Worm (Caenorhabditis elegans) whole organism, L4/young adult: ENCODE measurements around the gene F41F3.9.

Experiments
- W03F9.2 ChIP-seq: fragments of 150-350 bp; optimal IDR thresholded peaks from 2 replicates; lab custom pipeline; 2014; ENCODE audit warnings: missing biosample characterization, missing genetic modification characterization
- dao-5 ChIP-seq: sonication (generic microtip); optimal IDR thresholded peaks from 2 replicates; lab custom pipeline; 2016; ENCODE audit warnings: missing genotype, missing genetic modification characterization, moderate library complexity, missing compliant biosample characterization
- him-1 ChIP-seq: sonication (generic microtip); optimal IDR thresholded peaks from 2 replicates; lab custom pipeline; 2016; ENCODE audit warnings: missing genotype, missing genetic modification reagents, missing genetic modification characterization, missing compliant biosample characterization

F41F3.9 gene

DNA sequence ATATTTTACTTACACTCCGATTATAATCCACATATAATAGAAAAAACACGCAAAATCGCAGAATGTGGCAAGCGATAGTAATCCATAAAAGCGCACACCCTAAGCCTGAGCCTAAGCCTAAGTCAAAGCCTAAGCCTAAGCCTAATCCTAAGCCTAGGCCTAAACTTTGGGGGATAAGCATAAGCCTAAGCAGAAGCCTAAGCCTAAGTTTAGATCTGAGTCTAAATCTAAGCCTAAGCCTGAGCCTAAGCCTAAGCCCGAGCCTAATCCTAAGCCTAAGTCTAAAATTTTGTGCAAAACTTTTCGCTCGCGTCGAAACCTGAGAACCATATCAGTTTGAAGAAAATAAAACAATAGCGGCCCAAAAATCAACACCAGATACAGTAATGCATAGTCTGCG lies 28.9 kb downstream of the F41F3.9 start:
- TF ChIP-seq him-1: no peak
- no peak for TF ChIP-seq dao-5 (tag; lab: Kevin White, UChicago)
- TF ChIP-seq W03F9.2 (tag; lab: Kevin White, UChicago): no peak

- TF ChIP-seq him-1: no peak
- peak; percentile 54 for TF ChIP-seq W03F9.2 (tag; lab: Kevin White, UChicago)
Measured at ce11 chrV:4686680-4687470, 31.6 kb downstream of the F41F3.9 start, which contains the start of gene taf-10. taf-10 (plus strand) TSS chrV:4687103.

DNA sequence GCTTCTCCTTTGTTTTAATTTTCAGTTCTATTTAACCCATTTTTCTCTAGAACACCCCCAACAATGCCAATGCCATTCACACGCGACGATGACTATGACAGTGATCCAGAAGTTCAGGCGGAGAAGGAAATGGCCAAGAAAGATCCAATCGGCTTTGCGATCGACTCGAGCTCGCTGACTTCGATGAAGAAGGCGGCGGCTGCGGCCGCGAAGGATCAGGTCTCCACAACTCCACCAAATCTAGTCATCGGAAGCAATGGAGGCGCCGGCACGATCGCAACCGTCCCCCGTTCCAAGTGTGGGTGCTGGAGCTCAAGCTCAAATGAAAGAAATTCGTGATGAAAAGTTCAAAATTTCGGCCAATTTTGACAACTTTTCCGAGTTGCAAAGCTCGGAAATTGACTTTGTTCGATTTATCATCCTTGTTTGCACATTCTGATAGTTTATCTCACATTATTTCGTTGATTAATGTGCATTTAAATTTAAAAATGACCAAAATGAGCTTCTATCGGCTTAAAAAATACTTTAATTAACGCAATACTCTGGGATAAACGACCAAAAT lies 32.8 kb downstream of the F41F3.9 start, which contains the start of gene K03B4.2:
TSS of gene K03B4.2 (plus strand) at position 51 of the 562 bp plus-strand sequence.
- TF ChIP-seq W03F9.2 (tag; lab: Kevin White, UChicago): no peak

DNA sequence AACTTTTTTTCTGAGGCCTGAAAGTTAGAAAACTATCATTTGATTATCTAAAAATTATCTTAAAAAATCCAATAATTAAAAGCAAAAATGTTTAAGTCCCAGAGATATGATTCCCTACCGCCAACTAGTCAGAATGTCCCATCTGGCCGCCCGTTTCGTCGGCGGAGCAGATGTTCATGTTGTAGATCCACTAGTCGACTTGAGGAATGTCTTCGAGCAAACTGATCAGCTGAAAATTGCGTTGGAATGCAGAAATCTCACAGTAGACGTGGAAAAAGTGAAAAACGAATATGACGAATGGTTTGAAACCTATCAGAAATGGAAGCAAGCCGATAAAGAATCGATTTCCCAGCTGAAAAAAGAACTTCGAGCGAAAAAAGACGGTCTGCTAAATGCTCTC lies 34.0 kb downstream of the F41F3.9 start, which contains the start of gene K03B4.1:
TSS of gene K03B4.1 (plus strand) at position 97 of the 400 bp plus-strand sequence.
- no peak for TF ChIP-seq dao-5 (tag; lab: Kevin White, UChicago)
- TF ChIP-seq him-1: no peak
- no peak for TF ChIP-seq W03F9.2 (tag; lab: Kevin White, UChicago)

DNA sequence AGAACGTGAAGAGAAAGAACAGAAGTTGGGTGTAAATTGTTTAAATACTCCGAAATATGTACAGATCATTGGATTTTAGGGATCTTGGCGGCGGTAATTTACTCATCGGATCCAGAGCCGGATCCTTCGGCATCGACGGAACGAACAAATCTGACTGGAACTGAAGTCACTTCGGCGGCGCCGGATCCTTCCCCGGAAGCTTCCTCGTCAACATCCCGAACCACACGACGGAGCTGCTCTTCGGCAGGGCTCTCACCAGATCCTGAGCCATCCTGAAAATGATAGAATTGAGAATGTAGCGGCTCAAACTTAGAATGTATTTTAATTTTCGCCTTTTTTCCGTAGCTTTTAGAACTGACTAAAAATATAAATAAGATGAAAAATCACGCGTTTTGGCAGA lies 36.4 kb downstream of the F41F3.9 start:
- TF ChIP-seq him-1 (no peak), dao-5 (tag; lab: Kevin White, UChicago) (no peak), W03F9.2 (tag; lab: Kevin White, UChicago) (no peak)

DNA sequence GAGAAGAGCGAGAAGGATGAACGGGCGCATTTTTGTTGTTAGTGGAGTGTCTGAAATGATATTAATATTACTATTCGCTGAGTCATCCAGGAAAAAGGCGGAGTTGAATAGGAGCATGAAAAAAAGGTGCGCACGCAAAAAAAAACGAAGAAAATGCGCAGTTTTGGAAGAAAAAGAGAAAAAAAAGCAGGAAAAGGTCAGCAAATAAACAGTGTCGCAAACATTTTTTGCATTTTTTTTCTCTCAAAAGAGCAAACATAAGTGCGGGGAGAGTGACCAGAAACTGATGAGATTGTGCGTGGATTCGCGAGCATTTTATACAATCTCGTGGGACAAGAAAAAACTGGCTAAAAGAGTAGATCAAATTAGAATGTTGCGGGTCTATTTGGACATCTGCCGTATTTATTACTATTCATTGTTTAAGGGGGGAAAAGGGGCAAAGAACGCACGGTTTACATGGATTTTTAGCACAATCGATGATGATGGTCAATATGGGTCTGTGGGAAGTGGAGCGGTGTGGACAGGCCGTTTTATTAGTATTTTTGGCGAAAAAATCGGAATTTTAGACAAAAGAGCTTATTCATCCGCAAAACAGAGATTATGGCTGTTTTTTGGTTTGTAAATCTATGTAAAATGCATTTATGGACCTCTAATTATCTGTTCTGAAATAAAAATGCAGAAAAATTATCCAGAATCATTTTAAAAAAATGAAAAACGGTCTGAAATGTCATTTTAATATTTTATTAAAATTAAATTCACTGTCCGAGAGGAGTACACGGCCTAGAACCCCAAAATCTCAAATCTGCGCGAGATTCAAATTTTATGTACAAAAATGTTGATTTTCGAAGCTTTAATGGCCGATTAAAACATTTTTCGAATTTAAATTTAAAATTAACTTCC lies 37.4 kb downstream of the F41F3.9 start, which contains the start of gene cpg-8:
TSS of gene cpg-8 (minus strand) at position 51 of the 900 bp plus-strand sequence.
- no peak for TF ChIP-seq W03F9.2 (tag; lab: Kevin White, UChicago)
- no peak for TF ChIP-seq dao-5 (tag; lab: Kevin White, UChicago)
- TF ChIP-seq him-1: no peak

DNA sequence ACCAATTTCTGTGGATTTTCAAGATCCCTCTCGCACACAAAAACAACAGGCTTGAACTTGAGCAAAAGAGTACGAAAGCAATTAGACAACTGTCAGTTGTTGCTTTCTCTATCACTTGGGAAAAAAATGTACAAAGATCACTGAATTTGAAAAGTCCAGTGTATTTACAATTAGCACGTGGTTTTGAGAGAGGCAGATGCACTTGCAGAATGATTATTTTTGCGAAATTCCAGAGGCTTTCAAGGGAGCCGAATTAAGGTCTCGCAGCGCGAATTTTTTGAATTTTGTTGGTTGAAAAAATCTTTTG lies 38.0 kb downstream of the F41F3.9 start:
- TF ChIP-seq him-1: no peak
- no peak for TF ChIP-seq dao-5 (tag; lab: Kevin White, UChicago)
- no peak for TF ChIP-seq W03F9.2 (tag; lab: Kevin White, UChicago)

DNA sequence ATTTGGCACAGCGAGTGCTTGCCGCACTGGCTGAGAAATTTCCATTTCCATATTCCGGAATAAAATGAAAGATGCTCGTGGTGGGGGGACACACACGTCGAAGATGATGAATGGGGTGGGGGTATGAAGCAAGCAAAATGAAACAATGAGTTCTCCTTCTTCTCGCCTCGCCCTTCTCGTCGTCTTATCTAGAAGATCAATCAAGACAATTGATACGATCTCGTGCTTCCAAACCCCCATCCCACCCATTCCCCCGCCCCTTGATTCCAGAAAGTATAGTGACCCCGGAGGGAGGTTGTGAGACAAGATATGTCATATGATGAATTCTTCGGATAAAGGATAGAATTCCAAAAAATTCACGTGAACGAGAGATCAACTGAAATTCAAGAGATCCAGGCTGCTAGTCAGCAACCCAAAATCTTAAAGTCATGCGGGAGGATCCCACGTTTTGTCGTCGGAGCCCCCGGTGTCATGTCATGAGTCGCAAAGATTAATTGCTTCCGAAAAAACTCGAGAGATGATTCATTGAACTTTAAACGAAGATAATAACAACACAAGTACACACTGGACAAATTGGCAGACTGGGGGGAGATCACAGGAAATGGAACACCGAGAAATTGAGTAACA lies 39.3 kb downstream of the F41F3.9 start:
- no peak for TF ChIP-seq him-1
- TF ChIP-seq W03F9.2 (tag; lab: Kevin White, UChicago): no peak
- TF ChIP-seq dao-5 (tag; lab: Kevin White, UChicago): no peak

ce11 chrV:4698675-4699074 lies 43.4 kb downstream of the F41F3.9 start:
- TF ChIP-seq W03F9.2 (tag; lab: Kevin White, UChicago) (no peak), him-1 (no peak), dao-5 (tag; lab: Kevin White, UChicago) (no peak)

ce11 chrV:4700189-4700588 lies 44.9 kb downstream of the F41F3.9 start, which contains the start of gene ZC266.1:
ZC266.1 (minus strand) TSS chrV:4700289.
- TF ChIP-seq W03F9.2 (tag; lab: Kevin White, UChicago) (no peak), him-1 (no peak), dao-5 (tag; lab: Kevin White, UChicago) (no peak)
